Fruit fly (Drosophila melanogaster) whole organism, embryonic: ENCODE data around the gene CG17177.

Experiments
- Abd-B ChIP-seq: fragments of 200-800 bp; sonication (Bioruptor generic); optimal IDR thresholded peaks from 2 replicates; lab custom pipeline; 2018; ENCODE audit warnings: missing biosample characterization, mild to moderate bottlenecking, missing genetic modification characterization, moderate library complexity
- Awh ChIP-seq: fragments of 200-800 bp; sonication (Bioruptor generic); IDR thresholded peaks from 2 replicates; pipeline ENCODE4, ENCODE4 v1.3.6; 2022; ENCODE audit warnings: missing biosample characterization, missing genetic modification characterization
- BtbVII ChIP-seq: fragments of 200-800 bp; sonication (Bioruptor generic); optimal IDR thresholded peaks from 3 replicates; lab custom pipeline; 2017; ENCODE audit warnings: missing biosample characterization, mild to moderate bottlenecking, missing genetic modification characterization
- CG11093 ChIP-seq: fragments of 200-800 bp; sonication (Bioruptor generic); IDR thresholded peaks from 3 replicates; pipeline ENCODE4 v1.3.6; 2022; ENCODE audit warnings: missing biosample characterization, missing genetic modification characterization
- CG11247 ChIP-seq: fragments of 200-800 bp; sonication (Bioruptor generic); IDR thresholded peaks from 2 replicates; pipeline ENCODE4 v1.3.6; 2022; ENCODE audit warnings: missing biosample characterization, missing genetic modification characterization
- CG12236 ChIP-seq: fragments of 200-800 bp; sonication (Bioruptor generic); optimal IDR thresholded peaks from 2 replicates; lab custom pipeline; 2016; ENCODE audit warnings: missing biosample characterization, missing genetic modification characterization
- CG12769 ChIP-seq: fragments of 200-800 bp; sonication (Bioruptor generic); optimal IDR thresholded peaks from 2 replicates; lab custom pipeline; 2019; ENCODE audit warnings: missing biosample characterization, mild to moderate bottlenecking, missing genetic modification characterization, moderate library complexity
- CG12942 ChIP-seq: fragments of 200-800 bp; sonication (Bioruptor generic); optimal IDR thresholded peaks from 3 replicates; lab custom pipeline; 2016; ENCODE audit warnings: missing biosample characterization, missing genetic modification characterization
- CG1647 ChIP-seq: fragments of 200-800 bp; sonication (Bioruptor generic); optimal IDR thresholded peaks from 3 replicates; lab custom pipeline; 2016; ENCODE audit warnings: missing biosample characterization, missing genetic modification characterization
- CG16815 ChIP-seq: fragments of 200-800 bp; sonication (Bioruptor generic); optimal IDR thresholded peaks from 3 replicates; lab custom pipeline; 2017; ENCODE audit warnings: missing biosample characterization, mild to moderate bottlenecking, missing genetic modification characterization
- CG17612 ChIP-seq: fragments of 200-800 bp; sonication (Bioruptor generic); IDR thresholded peaks from 2 replicates; pipeline ENCODE4 v1.3.6; 2022; ENCODE audit warnings: missing biosample characterization, missing genetic modification characterization
- CG17802 ChIP-seq: fragments of 200-800 bp; sonication (Bioruptor generic); optimal IDR thresholded peaks from 2 replicates; lab custom pipeline; 2018; ENCODE audit warnings: missing biosample characterization, mild to moderate bottlenecking, missing genetic modification characterization, moderate library complexity
- CG30431 ChIP-seq: fragments of 200-800 bp; sonication (Bioruptor generic); optimal IDR thresholded peaks from 2 replicates; lab custom pipeline; 2017; ENCODE audit warnings: missing biosample characterization, missing genetic modification characterization
- CG3281 ChIP-seq: fragments of 200-800 bp; sonication (Bioruptor generic); optimal IDR thresholded peaks from 3 replicates; lab custom pipeline; 2017; ENCODE audit warnings: missing biosample characterization, mild to moderate bottlenecking, missing genetic modification characterization
- CG4360 ChIP-seq: fragments of 200-800 bp; sonication (Bioruptor generic); IDR thresholded peaks from 2 replicates; pipeline ENCODE4 v1.3.6; 2022; ENCODE audit warnings: missing biosample characterization, missing genetic modification characterization
- CG4730 ChIP-seq: fragments of 200-800 bp; sonication (Bioruptor generic); IDR thresholded peaks from 2 replicates; pipeline ENCODE4 v1.3.6; 2022; ENCODE audit warnings: missing biosample characterization, missing genetic modification characterization
- CG6254 ChIP-seq: fragments of 200-800 bp; sonication (Bioruptor generic); optimal IDR thresholded peaks from 3 replicates; lab custom pipeline; 2017; ENCODE audit warnings: mild to moderate bottlenecking, missing biosample characterization, missing genetic modification reagents, missing genetic modification characterization
- CG6272 ChIP-seq: fragments of 200-800 bp; sonication (Bioruptor generic); IDR thresholded peaks from 2 replicates; pipeline ENCODE4 v1.3.6; 2022; ENCODE audit warnings: missing biosample characterization, missing genetic modification characterization
- CG6654 ChIP-seq: fragments of 200-800 bp; sonication (Bioruptor generic); optimal IDR thresholded peaks from 2 replicates; lab custom pipeline; 2017; ENCODE audit warnings: missing biosample characterization, mild to moderate bottlenecking, missing genetic modification characterization
- CG6791 ChIP-seq: fragments of 200-800 bp; sonication (Bioruptor generic); IDR thresholded peaks from 3 replicates; pipeline ENCODE4 v1.3.6; 2022; ENCODE audit warnings: missing biosample characterization, missing genetic modification characterization; ENCODE audit not compliant: partially characterized antibody
- CG8359 ChIP-seq: fragments of 200-800 bp; sonication (Bioruptor generic); optimal IDR thresholded peaks from 2 replicates; lab custom pipeline; 2017; ENCODE audit warnings: missing biosample characterization, mild to moderate bottlenecking, missing genetic modification characterization, borderline replicate concordance
- Dbx ChIP-seq: fragments of 200-800 bp; sonication (Bioruptor generic); IDR thresholded peaks from 3 replicates; pipeline ENCODE4 v1.3.6; 2022; ENCODE audit warnings: missing biosample characterization, missing genetic modification characterization
- Deaf1 ChIP-seq: fragments of 200-800 bp; optimal IDR thresholded peaks from 3 replicates; lab custom pipeline; 2019; ENCODE audit warnings: missing biosample characterization, mild to moderate bottlenecking, missing genetic modification characterization, moderate library complexity
- Dfd ChIP-seq, 2 experiments: fragments of >200 bp; optimal IDR thresholded peaks; 2 replicates each; lab custom pipeline; 2017; ENCODE audit warnings: missing biosample characterization in 2 of 2, missing genetic modification characterization in 2 of 2
- E2f1 ChIP-seq: fragments of 200-800 bp; sonication (Bioruptor generic); IDR thresholded peaks from 2 replicates; pipeline ENCODE4 v1.3.6; 2022; ENCODE audit warnings: missing biosample characterization, missing genetic modification characterization
- MBD-R2 ChIP-seq: fragments of 200-800 bp; sonication (Bioruptor generic); IDR thresholded peaks from 2 replicates; pipeline ENCODE4 v1.3.6; 2022; ENCODE audit warnings: missing biosample characterization, missing genetic modification characterization
- MESR4 ChIP-seq: fragments of 200-800 bp; sonication (Bioruptor generic); optimal IDR thresholded peaks from 2 replicates; lab custom pipeline; 2018; ENCODE audit warnings: missing biosample characterization, mild to moderate bottlenecking, missing genetic modification characterization, moderate library complexity
- MTF-1 ChIP-seq: fragments of 200-800 bp; sonication (Bioruptor generic); optimal IDR thresholded peaks from 2 replicates; lab custom pipeline; 2018; ENCODE audit warnings: missing biosample characterization, mild to moderate bottlenecking, missing genetic modification characterization, borderline replicate concordance
- Med ChIP-seq: fragments of 200-800 bp; sonication (Bioruptor generic); peaks from one replicate; lab custom pipeline; 2016; ENCODE audit warnings: missing biosample characterization, missing genetic modification characterization, mild to moderate bottlenecking, inconsistent platforms, moderate library complexity
- Pdp1 ChIP-seq, 2 experiments: fragments of 200-800 bp; sonication (Bioruptor generic); optimal IDR thresholded peaks; 3 replicates each; lab custom pipeline; 2016; ENCODE audit warnings: missing biosample characterization in 2 of 2, missing genetic modification characterization in 2 of 2, mild to moderate bottlenecking in 1 of 2, moderate library complexity in 1 of 2
- Spps ChIP-seq: fragments of 200-800 bp; sonication (Bioruptor generic); optimal IDR thresholded peaks from 2 replicates; lab custom pipeline; 2018; ENCODE audit warnings: missing biosample characterization, mild to moderate bottlenecking, missing genetic modification characterization
- Vsx1 ChIP-seq: fragments of 200-800 bp; sonication (Bioruptor generic); optimal IDR thresholded peaks from 2 replicates; lab custom pipeline; 2017; ENCODE audit warnings: missing biosample characterization, mild to moderate bottlenecking, missing genetic modification characterization, missing genetic modification reagents
- abd-A ChIP-seq: fragments of 200-800 bp; sonication (Bioruptor generic); optimal IDR thresholded peaks from 3 replicates; lab custom pipeline; 2019; ENCODE audit warnings: missing biosample characterization, mild to moderate bottlenecking, missing genetic modification characterization, moderate library complexity
- ac ChIP-seq: fragments of 200-800 bp; sonication (Bioruptor generic); optimal IDR thresholded peaks from 3 replicates; lab custom pipeline; 2017; ENCODE audit warnings: missing biosample characterization, mild to moderate bottlenecking, missing genetic modification characterization
- ash1 ChIP-seq: fragments of 200-800 bp; sonication (Bioruptor generic); optimal IDR thresholded peaks from 2 replicates; lab custom pipeline; 2018; ENCODE audit warnings: missing biosample characterization, mild to moderate bottlenecking, missing genetic modification characterization
- bowl ChIP-seq: fragments of 200-800 bp; sonication (Bioruptor generic); IDR thresholded peaks from 2 replicates; pipeline ENCODE4 v1.3.6; 2022; ENCODE audit warnings: missing biosample characterization, missing genetic modification characterization
- ci ChIP-seq: fragments of 200-800 bp; sonication (Bioruptor generic); IDR thresholded peaks from 3 replicates; pipeline ENCODE4 v1.3.6; 2022; ENCODE audit warnings: missing biosample characterization, missing genetic modification characterization
- dan ChIP-seq: fragments of 200-800 bp; sonication (Bioruptor generic); IDR thresholded peaks from 2 replicates; pipeline ENCODE4 v1.3.6; 2022; ENCODE audit warnings: missing biosample characterization, missing genetic modification characterization
- danr ChIP-seq: fragments of 200-800 bp; sonication (Bioruptor generic); IDR thresholded peaks from 2 replicates; pipeline ENCODE4 v1.3.6; 2022; ENCODE audit warnings: missing biosample characterization, missing genetic modification characterization
- eve ChIP-seq, 2 experiments: fragments of >200 bp; optimal IDR thresholded peaks; 2 replicates each; lab custom pipeline; 2017; ENCODE audit warnings: missing biosample characterization in 2 of 2, missing genetic modification characterization in 2 of 2
- eyg ChIP-seq: fragments of 200-800 bp; sonication (Bioruptor generic); optimal IDR thresholded peaks from 3 replicates; lab custom pipeline; 2016; ENCODE audit warnings: missing biosample characterization, missing genetic modification characterization
- fu2 ChIP-seq: fragments of 200-800 bp; sonication (Bioruptor generic); optimal IDR thresholded peaks from 2 replicates; lab custom pipeline; 2016; ENCODE audit warnings: missing biosample characterization, missing genetic modification characterization
- hth ChIP-seq: fragments of >200 bp; optimal IDR thresholded peaks from 2 replicates; lab custom pipeline; 2017; ENCODE audit warnings: inconsistent platforms
- ken ChIP-seq: fragments of 200-800 bp; sonication (Bioruptor generic); IDR thresholded peaks from 3 replicates; pipeline ENCODE4 v1.3.6; 2022; ENCODE audit warnings: missing biosample characterization, missing genetic modification characterization
- nerfin-2 ChIP-seq: fragments of 200-800 bp; sonication (Bioruptor generic); IDR thresholded peaks from 2 replicates; pipeline ENCODE4 v1.3.6; 2022; ENCODE audit warnings: missing biosample characterization, missing genetic modification characterization; ENCODE audit not compliant: partially characterized antibody
- oc ChIP-seq: fragments of 200-800 bp; sonication (Bioruptor generic); optimal IDR thresholded peaks from 2 replicates; lab custom pipeline; 2018; ENCODE audit warnings: missing biosample characterization, mild to moderate bottlenecking, missing genetic modification characterization, moderate library complexity
- onecut ChIP-seq: fragments of 200-800 bp; sonication (Bioruptor generic); IDR thresholded peaks from 2 replicates; pipeline ENCODE4 v1.3.6; 2022; ENCODE audit warnings: missing biosample characterization, missing genetic modification characterization
- pfk ChIP-seq: fragments of 200-800 bp; sonication (Bioruptor generic); optimal IDR thresholded peaks from 2 replicates; lab custom pipeline; 2018; ENCODE audit warnings: missing biosample characterization, mild to moderate bottlenecking, missing genetic modification characterization, moderate library complexity
- shn ChIP-seq: fragments of 200-800 bp; sonication (Bioruptor generic); optimal IDR thresholded peaks from 3 replicates; lab custom pipeline; 2016; ENCODE audit warnings: missing biosample characterization, missing genetic modification characterization
- ssp ChIP-seq: fragments of 200-800 bp; sonication (Bioruptor generic); IDR thresholded peaks from 2 replicates; pipeline ENCODE4 v1.3.6; 2022; ENCODE audit warnings: missing biosample characterization, missing genetic modification characterization
- twi ChIP-seq: fragments of 200-800 bp; optimal IDR thresholded peaks from 2 replicates; lab custom pipeline; 2019; ENCODE audit warnings: missing biosample characterization, mild to moderate bottlenecking, missing genetic modification characterization, moderate library complexity
- zen ChIP-seq: fragments of 200-800 bp; sonication (Bioruptor generic); optimal IDR thresholded peaks from 3 replicates; lab custom pipeline; 2018; ENCODE audit warnings: missing biosample characterization, mild to moderate bottlenecking, missing genetic modification characterization, moderate library complexity

Gene CG17177

dm6 chr3L:14655681-14656080, 45.8 kb downstream of the CG17177 start (continued):
- no peak for TF ChIP-seq nerfin-2 (GFP tag; lab: Robert Waterston, UW)
- no peak for TF ChIP-seq CG17612 (GFP tag; lab: Robert Waterston, UW)
- TF ChIP-seq Pdp1 (GFP tag; optimal IDR thresholded peaks at IDR 0.05; lab: Kevin White, UChicago) = no peak
- no peak for TF ChIP-seq hth
- no peak for TF ChIP-seq ash1 (GFP tag; lab: Kevin White, UChicago)
- TF ChIP-seq zen (tag; lab: Kevin White, UChicago) = no peak
- no peak for TF ChIP-seq CG16815 (GFP tag; lab: Kevin White, UChicago)
- TF ChIP-seq CG8359 = no peak
- TF ChIP-seq shn (GFP tag; lab: Kevin White, UChicago) = no peak
- TF ChIP-seq MBD-R2 (GFP tag; lab: Robert Waterston, UW) = no peak
- TF ChIP-seq Dbx = no peak
- TF ChIP-seq twi (tag; lab: Kevin White, UChicago) = peak; percentile 40
- TF ChIP-seq CG12236 (GFP tag; lab: Kevin White, UChicago) = no peak
- TF ChIP-seq MTF-1 (GFP tag; lab: Kevin White, UChicago) = no peak
- no peak for TF ChIP-seq CG6272 (GFP tag; lab: Robert Waterston, UW)
- TF ChIP-seq CG11093 (GFP tag; lab: Robert Waterston, UW) = no peak
- TF ChIP-seq CG4360 (GFP tag; lab: Robert Waterston, UW) = peak; percentile 56; the same call in 1 of the 2 replicates
- TF ChIP-seq CG11247 (GFP tag; lab: Robert Waterston, UW) = no peak
- TF ChIP-seq E2f1 (GFP tag; lab: Robert Waterston, UW) = no peak
- TF ChIP-seq Med = peak; percentile 38
- no peak for TF ChIP-seq MESR4

- no peak for TF ChIP-seq Dfd (GFP tag; optimal IDR thresholded peaks at IDR 0.05; lab: Kevin White, UChicago)
- TF ChIP-seq abd-A (tag; lab: Kevin White, UChicago) = peak; percentile 73
- TF ChIP-seq CG11093 (GFP tag; lab: Robert Waterston, UW) = no peak
- TF ChIP-seq CG6254 (GFP tag; lab: Kevin White, UChicago) = no peak
- no peak for TF ChIP-seq fu2 (GFP tag; lab: Kevin White, UChicago)
- TF ChIP-seq onecut (GFP tag; lab: Robert Waterston, UW) = no peak
- no peak for TF ChIP-seq CG3281 (GFP tag; lab: Kevin White, UChicago)
- TF ChIP-seq CG16815 (GFP tag; lab: Kevin White, UChicago) = no peak
- peak; percentile 41 for TF ChIP-seq oc (tag; lab: Kevin White, UChicago)
- no peak for TF ChIP-seq ac (GFP tag; lab: Kevin White, UChicago)
- TF ChIP-seq danr (GFP tag; lab: Robert Waterston, UW) = no peak
- peak; percentile 7 for TF ChIP-seq CG12769 (tag; lab: Kevin White, UChicago)
- TF ChIP-seq Abd-B = peak; percentile 4
- no peak for TF ChIP-seq pfk (GFP tag; lab: Kevin White, UChicago)
- TF ChIP-seq CG1647 (GFP tag; lab: Kevin White, UChicago) = no peak
- TF ChIP-seq Awh (GFP tag; lab: Robert Waterston, UW) = peak; percentile 74
- no peak for TF ChIP-seq CG30431 (GFP tag; lab: Kevin White, UChicago)
- no peak for TF ChIP-seq CG4730 (GFP tag; lab: Robert Waterston, UW)
- TF ChIP-seq BtbVII (GFP tag; lab: Kevin White, UChicago) = no peak
- TF ChIP-seq CG6654 (GFP tag; lab: Kevin White, UChicago) = no peak
- TF ChIP-seq dan (GFP tag; lab: Robert Waterston, UW) = no peak
- TF ChIP-seq ci (GFP tag; lab: Robert Waterston, UW) = no peak
- peak in 1 of 2 experiments; percentile 0 for TF ChIP-seq eve (GFP tag; optimal IDR thresholded peaks at IDR 0.05; lab: Kevin White, UChicago)
- TF ChIP-seq CG12942 (GFP tag; lab: Kevin White, UChicago) = no peak
- no peak for TF ChIP-seq Deaf1 (tag; lab: Kevin White, UChicago)
- TF ChIP-seq bowl (GFP tag; lab: Robert Waterston, UW) = no peak
- TF ChIP-seq eyg (GFP tag; lab: Kevin White, UChicago) = no peak
- TF ChIP-seq ssp (GFP tag; lab: Robert Waterston, UW) = no peak
- TF ChIP-seq Vsx1 (GFP tag; lab: Kevin White, UChicago) = no peak
- TF ChIP-seq Spps (tag; lab: Kevin White, UChicago) = no peak
- 0 out of 3 replicates have a peak, but pooled peaks have one; percentile 28 for TF ChIP-seq CG6791 (GFP tag; lab: Robert Waterston, UW)
- no peak for TF ChIP-seq ken (GFP tag; lab: Robert Waterston, UW)
- TF ChIP-seq CG17802 (tag; lab: Kevin White, UChicago) = no peak
Observed at dm6 chr3L:14655178-14655577, 46.3 kb downstream of the CG17177 start.
